Worm (Caenorhabditis elegans): ENCODE measurements around the gene cnc-10.

Gene cnc-10

DNA sequence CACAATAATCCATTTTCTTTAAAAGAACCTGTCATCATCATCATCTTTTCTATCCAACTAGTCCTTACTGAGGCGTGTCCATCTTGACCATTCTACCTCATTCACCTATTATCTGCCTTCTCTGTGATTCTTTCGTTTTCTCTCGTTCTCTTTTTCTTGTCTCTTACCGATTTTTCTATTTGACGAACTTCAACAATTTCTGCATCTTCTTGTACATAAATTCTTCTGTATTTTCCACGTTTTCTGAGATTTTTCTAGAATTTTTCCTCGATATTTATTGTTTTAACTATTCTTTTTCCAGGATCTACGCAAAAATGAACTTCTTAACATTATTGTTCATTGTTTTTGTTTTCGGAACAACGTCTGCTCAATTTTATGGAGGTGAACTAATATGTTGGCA lies at the start of gene cnc-10:
cnc-10 (plus strand) TSS at position 301 of the 400 bp plus-strand sequence.
- TF ChIP-seq unc-62 (GFP tag; optimal IDR thresholded peaks at IDR 0.05) = no peak

DNA sequence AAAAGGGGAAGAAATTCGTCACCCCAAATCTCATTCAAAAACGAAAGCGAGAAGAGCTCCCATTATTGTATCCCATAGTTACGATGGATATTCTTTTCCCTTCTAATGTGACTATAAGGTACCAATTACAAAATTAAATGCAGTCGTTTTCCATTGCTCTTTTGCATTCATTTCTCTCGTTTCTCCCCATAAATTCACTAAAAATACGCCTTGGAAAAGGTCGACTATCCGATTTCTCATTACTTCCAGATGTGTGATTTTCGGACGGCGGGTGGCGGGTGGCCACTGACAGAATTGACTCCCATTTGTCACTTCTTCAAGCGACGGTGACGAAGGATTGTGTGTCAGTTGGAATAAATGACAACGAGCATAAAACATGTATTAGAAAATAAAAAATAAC lies 49.5 kb upstream of the cnc-10 start:
- TF ChIP-seq unc-62 (GFP tag; optimal IDR thresholded peaks at IDR 0.05) = no peak

DNA sequence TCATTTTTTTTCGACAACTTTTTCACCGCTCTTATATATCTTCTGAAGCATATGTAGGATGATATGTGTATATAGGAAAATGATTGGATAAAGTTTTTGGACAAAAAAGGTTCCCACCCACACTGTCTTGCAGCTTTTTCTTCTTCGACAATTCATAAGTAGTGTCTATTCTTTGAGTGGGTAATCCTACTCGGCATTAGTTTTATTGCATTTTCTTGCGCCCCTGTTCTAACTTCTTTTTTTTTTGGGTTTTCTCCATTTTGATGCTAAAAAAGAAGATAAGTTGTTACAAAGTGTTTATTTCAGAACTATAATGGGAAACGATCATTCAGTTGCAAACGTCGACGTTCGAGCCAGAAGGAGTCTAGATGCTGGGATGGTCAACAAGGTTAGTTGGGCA lies 48.7 kb upstream of the cnc-10 start, which contains the start of gene glb-3:
glb-3 (plus strand) TSS at position 301 of the 400 bp plus-strand sequence.
- TF ChIP-seq unc-62 (GFP tag; optimal IDR thresholded peaks at IDR 0.05) = no peak

DNA sequence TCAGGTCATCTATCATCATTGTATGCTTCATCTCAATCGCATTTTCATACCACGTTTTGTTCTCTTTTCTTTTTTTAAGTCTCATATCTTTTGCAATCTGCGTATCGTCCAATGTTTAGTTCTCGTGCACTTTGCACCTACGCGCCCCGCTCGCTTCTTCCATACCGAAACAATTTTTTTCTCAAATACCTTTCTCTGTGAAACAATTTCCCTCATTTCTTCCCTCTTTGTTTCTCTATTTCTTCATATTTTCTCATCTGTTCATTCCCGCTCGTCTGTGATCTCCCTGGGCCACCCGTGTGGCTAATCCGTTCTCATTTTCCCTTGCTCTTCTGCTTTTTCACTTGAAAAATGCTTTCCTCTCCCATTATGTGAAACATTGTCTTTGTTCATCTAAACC lies 42.7 kb upstream of the cnc-10 start:
- no peak for TF ChIP-seq unc-62 (GFP tag; optimal IDR thresholded peaks at IDR 0.05)

DNA sequence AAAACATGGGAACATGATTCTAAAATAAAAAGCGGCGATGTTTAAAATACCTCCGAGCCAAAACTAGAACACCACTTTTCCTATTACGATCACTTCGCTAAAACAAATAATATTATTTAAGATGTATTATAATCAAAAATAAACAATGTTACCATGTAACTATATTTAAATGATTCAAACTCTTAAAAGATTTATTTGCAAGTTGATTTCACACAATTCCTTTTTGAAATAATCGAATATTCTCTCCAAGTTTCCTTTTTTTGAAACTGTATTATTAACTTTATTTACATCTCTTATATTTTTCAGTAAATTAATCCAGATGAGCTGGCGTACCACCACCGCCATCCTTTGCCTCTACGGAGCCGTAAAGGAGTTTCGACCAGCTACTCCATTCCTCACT lies 41.8 kb upstream of the cnc-10 start, which contains the start of gene folt-1:
folt-1 (plus strand) TSS at position 301 of the 400 bp plus-strand sequence.
- TF ChIP-seq unc-62 (GFP tag; optimal IDR thresholded peaks at IDR 0.05) = no peak

DNA sequence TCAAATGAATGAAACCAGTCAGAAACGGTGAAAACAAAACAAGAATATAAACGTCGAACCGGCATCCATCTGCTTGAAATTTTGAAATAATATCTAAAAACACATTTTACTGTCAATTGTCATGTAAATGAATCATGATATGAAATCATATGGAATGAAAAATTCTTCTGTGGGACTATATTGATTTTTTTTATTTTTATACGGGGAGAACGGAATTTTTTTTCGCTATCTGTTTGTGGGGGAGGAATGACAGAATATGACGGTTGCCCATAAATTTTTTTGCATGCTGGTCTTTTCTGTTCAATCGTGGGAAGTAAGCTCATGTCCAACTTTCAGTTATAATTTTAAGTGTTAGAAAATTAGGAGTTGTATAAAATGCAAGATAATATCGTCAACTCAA lies 38.3 kb upstream of the cnc-10 start, which contains the start of gene C06H2.7:
C06H2.7 (minus strand) TSS at position 101 of the 400 bp plus-strand sequence.
- TF ChIP-seq unc-62 (GFP tag; optimal IDR thresholded peaks at IDR 0.05) = no peak

DNA sequence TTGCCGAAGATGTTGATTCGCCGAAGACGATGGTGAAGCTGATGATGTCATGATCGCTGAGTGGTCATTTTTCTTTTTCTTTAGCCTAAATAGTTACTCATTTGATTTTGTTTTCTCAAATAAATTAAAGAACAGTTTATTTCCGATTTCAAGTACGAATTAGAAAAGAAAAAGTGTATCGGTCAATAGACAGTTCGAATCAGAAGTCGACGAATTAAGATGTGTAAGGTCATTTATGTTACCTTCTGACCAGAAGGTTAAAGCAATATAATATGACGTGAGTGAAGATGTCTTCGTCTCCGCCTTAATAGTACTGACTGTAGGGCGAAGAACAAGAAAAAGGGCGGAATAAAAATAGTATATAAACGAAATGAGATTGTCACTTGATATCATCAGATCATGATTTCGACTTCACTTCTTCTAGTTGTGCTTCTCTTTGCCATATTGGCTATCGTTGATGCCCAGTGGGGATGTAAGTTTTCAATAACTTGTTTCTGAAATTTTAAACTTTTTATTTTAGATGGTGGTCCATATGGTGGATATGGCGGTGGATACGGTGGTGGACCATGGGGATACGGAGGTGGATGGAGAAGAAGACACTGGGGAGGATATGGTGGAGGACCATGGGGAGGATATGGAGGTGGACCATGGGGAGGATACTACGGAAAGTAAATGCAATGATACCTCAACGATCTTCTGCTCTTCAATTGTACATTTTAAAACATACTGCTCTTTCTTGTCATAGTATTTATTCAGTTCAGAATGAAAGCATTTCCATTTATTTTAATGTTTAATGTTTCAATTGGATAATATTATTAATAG lies 35.9 kb upstream of the cnc-10 start, which contains the start of the genes T19C4.24 and nlp-33:
T19C4.24 (minus strand) TSS at position 51 of the 822 bp plus-strand sequence.
nlp-33 (plus strand) TSS at position 389 of the 822 bp plus-strand sequence.
- TF ChIP-seq unc-62 (GFP tag; optimal IDR thresholded peaks at IDR 0.05) = no peak

- no peak for TF ChIP-seq unc-62 (GFP tag; optimal IDR thresholded peaks at IDR 0.05)
Measured at ce11 chrV:11147780-11148144, 35.3 kb upstream of the cnc-10 start.

DNA sequence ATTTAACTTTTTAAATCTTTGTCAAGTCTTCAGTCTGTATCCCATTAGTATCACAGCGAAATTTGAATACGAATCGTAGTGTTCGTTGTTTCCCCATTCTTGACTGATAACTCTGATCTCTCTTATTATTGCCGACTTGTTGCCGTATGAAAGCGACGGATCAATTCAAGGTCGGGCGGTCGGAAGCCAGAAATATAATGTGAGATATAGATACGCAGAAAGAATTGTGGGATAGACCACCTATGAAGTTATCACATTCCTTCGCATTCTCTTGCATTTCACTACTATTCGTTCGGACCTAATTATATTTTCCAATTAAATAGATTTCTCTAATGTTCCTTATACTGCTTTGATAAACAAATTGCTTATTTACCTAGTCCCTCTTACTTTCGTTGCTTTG lies 34.1 kb upstream of the cnc-10 start:
- TF ChIP-seq unc-62 (GFP tag; optimal IDR thresholded peaks at IDR 0.05) = no peak

DNA sequence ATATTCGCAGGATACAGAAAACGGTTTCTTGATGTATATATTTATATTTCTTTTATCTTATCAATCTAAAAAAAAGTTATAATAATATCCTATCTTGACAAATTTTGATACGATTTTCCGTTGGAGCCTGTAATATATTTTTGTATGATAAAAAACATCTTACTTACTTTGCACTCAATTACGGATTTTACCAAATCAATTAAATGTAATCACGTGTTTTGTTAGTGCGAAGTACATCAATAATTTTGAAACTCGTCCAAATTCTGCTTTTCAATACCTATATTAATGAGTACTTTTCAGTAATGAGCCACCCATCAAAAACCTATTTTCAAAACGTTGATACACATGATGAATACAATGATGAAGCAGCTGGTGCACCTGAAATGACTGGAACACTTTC lies 33.6 kb upstream of the cnc-10 start, which contains the start of gene T19C4.1:
T19C4.1 (plus strand) TSS at position 301 of the 400 bp plus-strand sequence.
- no peak for TF ChIP-seq unc-62 (GFP tag; optimal IDR thresholded peaks at IDR 0.05)

DNA sequence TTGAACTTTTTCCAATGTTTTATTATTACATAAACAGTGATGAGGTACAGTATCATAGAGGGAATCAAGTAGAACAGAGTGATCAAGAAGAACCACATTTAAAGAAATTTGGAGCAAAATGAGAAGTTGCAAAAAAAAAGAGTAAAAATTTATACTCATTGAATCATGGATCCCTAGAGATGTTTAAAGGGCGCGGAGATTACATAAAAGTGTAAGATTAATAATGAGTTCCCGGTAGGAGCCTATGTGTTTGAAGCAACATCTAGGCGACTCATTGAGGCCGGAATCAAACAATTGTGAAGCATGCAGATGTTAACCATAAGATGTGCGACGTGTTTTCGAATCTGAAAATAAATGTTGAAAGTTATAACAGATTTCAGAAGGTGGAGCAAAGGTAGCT lies 30.7 kb upstream of the cnc-10 start, which contains the start of gene srg-39:
srg-39 (minus strand) TSS at position 101 of the 400 bp plus-strand sequence.
- TF ChIP-seq unc-62 (GFP tag; optimal IDR thresholded peaks at IDR 0.05) = no peak

DNA sequence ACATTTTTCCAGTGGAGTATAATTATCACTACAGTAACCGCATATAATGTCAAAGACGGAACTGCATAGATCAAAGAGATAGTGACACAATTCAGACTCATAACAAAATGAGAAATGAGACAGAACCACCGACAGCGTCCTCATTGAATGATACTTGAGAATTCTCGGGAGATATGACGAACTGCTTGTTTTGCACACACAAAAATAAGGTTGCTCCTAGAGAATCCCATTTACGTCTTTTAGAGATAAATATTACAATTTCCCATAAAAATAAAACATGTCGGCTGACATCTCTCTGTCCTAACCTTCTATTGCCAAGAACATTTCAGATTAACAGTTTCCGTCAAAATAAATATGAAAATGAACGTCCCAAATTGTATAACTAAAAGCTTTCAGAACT lies 27.5 kb upstream of the cnc-10 start, which contains the start of gene srg-38:
srg-38 (minus strand) TSS at position 101 of the 400 bp plus-strand sequence.
- TF ChIP-seq unc-62 (GFP tag; optimal IDR thresholded peaks at IDR 0.05) = no peak

- no peak for TF ChIP-seq unc-62 (GFP tag; optimal IDR thresholded peaks at IDR 0.05)
Measured at ce11 chrV:11156589-11156988, 26.4 kb upstream of the cnc-10 start.

- no peak for TF ChIP-seq unc-62 (GFP tag; optimal IDR thresholded peaks at IDR 0.05)
Measured at ce11 chrV:11157947-11158346, 25.1 kb upstream of the cnc-10 start, which contains the start of gene srg-42. Gene srg-42, minus strand, starts transcription at chrV:11158047.

ce11 chrV:11161791-11162190 lies 21.2 kb upstream of the cnc-10 start, which contains the start of gene srg-41:
Gene srg-41, minus strand, starts transcription at chrV:11161891.
- no peak for TF ChIP-seq unc-62 (GFP tag; optimal IDR thresholded peaks at IDR 0.05)

- TF ChIP-seq unc-62 (GFP tag; optimal IDR thresholded peaks at IDR 0.05) = no peak
Measured at ce11 chrV:11164475-11164874, 18.6 kb upstream of the cnc-10 start, which contains the start of gene srg-40. Gene srg-40, minus strand, starts transcription at chrV:11164575.

DNA sequence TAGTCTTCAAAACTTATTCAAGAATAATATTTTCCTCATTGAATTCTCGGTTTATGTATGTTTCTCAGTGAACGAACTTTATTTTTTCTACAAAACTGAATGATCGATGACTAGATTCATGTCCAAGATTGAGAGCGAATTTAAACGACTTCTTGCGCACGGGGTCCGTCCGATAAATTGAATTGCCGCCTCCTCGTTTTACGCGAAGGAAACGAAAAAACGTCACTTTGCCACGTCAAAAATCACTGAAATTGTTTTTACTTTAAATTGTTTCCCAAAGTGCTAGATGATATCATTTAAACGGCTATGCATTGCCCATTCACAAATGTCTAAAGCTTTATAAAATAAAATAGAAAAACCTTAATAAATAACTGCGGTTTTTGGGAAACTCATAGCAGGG lies 15.3 kb upstream of the cnc-10 start:
- no peak for TF ChIP-seq unc-62 (GFP tag; optimal IDR thresholded peaks at IDR 0.05)
